Fruit fly (Drosophila melanogaster) whole organism, embryonic: ENCODE data around the gene CG43845.
A peak's percentile ranks its signal among the peaks of the same experiment; 100 is the strongest.

Experiments
- Abd-B ChIP-seq: fragments of 200-800 bp; sonication (Bioruptor generic); optimal IDR thresholded peaks from 2 replicates; lab custom pipeline; 2018; ENCODE audit warnings: missing biosample characterization, mild to moderate bottlenecking, missing genetic modification characterization, moderate library complexity
- Atf-2 ChIP-seq: fragments of 200-800 bp; sonication (Bioruptor generic); optimal IDR thresholded peaks from 2 replicates; lab custom pipeline; 2016; ENCODE audit warnings: missing biosample characterization, missing genetic modification characterization
- BtbVII ChIP-seq: fragments of 200-800 bp; sonication (Bioruptor generic); optimal IDR thresholded peaks from 3 replicates; lab custom pipeline; 2017; ENCODE audit warnings: missing biosample characterization, mild to moderate bottlenecking, missing genetic modification characterization
- CG1024 ChIP-seq: fragments of 200-800 bp; sonication (Bioruptor generic); IDR thresholded peaks from 2 replicates; pipeline ENCODE4 v1.3.6; 2022; ENCODE audit warnings: missing biosample characterization, missing genetic modification characterization
- CG10543 ChIP-seq: fragments of 200-800 bp; sonication (Bioruptor generic); optimal IDR thresholded peaks from 3 replicates; lab custom pipeline; 2017; ENCODE audit warnings: missing biosample characterization, mild to moderate bottlenecking, missing genetic modification characterization, moderate library complexity
- CG11247 ChIP-seq: fragments of 200-800 bp; sonication (Bioruptor generic); IDR thresholded peaks from 2 replicates; pipeline ENCODE4 v1.3.6; 2022; ENCODE audit warnings: missing biosample characterization, missing genetic modification characterization
- CG13424 ChIP-seq: fragments of 200-800 bp; sonication (Bioruptor generic); optimal IDR thresholded peaks from 2 replicates; lab custom pipeline; 2019; ENCODE audit warnings: missing biosample characterization, mild to moderate bottlenecking, missing genetic modification characterization, moderate library complexity
- CG14014 ChIP-seq: fragments of 200-800 bp; sonication (Bioruptor generic); IDR thresholded peaks from 2 replicates; pipeline ENCODE4 v1.3.6; 2022; ENCODE audit warnings: missing biosample characterization, missing genetic modification characterization
- CG14965 ChIP-seq: fragments of 200-800 bp; sonication (Bioruptor generic); optimal IDR thresholded peaks from 2 replicates; lab custom pipeline; 2016; ENCODE audit warnings: missing biosample characterization, missing genetic modification characterization, borderline replicate concordance
- CG17802 ChIP-seq: fragments of 200-800 bp; sonication (Bioruptor generic); optimal IDR thresholded peaks from 2 replicates; lab custom pipeline; 2018; ENCODE audit warnings: missing biosample characterization, mild to moderate bottlenecking, missing genetic modification characterization, moderate library complexity
- CG18262 ChIP-seq: fragments of 200-800 bp; optimal IDR thresholded peaks from 3 replicates; lab custom pipeline; 2019; ENCODE audit warnings: missing biosample characterization, mild to moderate bottlenecking, missing genetic modification characterization, moderate library complexity
- CG2678 ChIP-seq: fragments of 200-800 bp; sonication (Bioruptor generic); optimal IDR thresholded peaks from 3 replicates; lab custom pipeline; 2019; ENCODE audit warnings: missing biosample characterization, mild to moderate bottlenecking, missing genetic modification characterization, moderate library complexity
- CG31224 ChIP-seq: fragments of 200-800 bp; sonication (Bioruptor generic); IDR thresholded peaks from 2 replicates; pipeline ENCODE4 v1.3.6; 2022; ENCODE audit warnings: missing biosample characterization, missing genetic modification characterization
- CG32772 ChIP-seq: fragments of 200-800 bp; sonication (Bioruptor generic); IDR thresholded peaks from 2 replicates; pipeline ENCODE4 v1.3.6; 2022; ENCODE audit warnings: missing biosample characterization, missing genetic modification characterization
- CG34376 ChIP-seq: fragments of 200-800 bp; sonication (Bioruptor generic); optimal IDR thresholded peaks from 2 replicates; lab custom pipeline; 2018; ENCODE audit warnings: missing biosample characterization, mild to moderate bottlenecking, missing genetic modification characterization
- CG4617 ChIP-seq: fragments of 200-800 bp; sonication (Bioruptor generic); optimal IDR thresholded peaks from 3 replicates; lab custom pipeline; 2016; ENCODE audit warnings: missing biosample characterization, missing genetic modification characterization, borderline replicate concordance
- CG6175 ChIP-seq: fragments of 200-800 bp; sonication (Bioruptor generic); IDR thresholded peaks from 3 replicates; pipeline ENCODE4 v1.3.6; 2022; ENCODE audit warnings: missing biosample characterization, missing genetic modification characterization
- CG6654 ChIP-seq: fragments of 200-800 bp; sonication (Bioruptor generic); optimal IDR thresholded peaks from 2 replicates; lab custom pipeline; 2017; ENCODE audit warnings: missing biosample characterization, mild to moderate bottlenecking, missing genetic modification characterization
- CG6683 ChIP-seq: fragments of 200-800 bp; sonication (Bioruptor generic); optimal IDR thresholded peaks from 2 replicates; lab custom pipeline; 2017; ENCODE audit warnings: missing biosample characterization, mild to moderate bottlenecking, missing genetic modification characterization, missing genetic modification reagents
- CG7928 ChIP-seq: fragments of 200-800 bp; sonication (Bioruptor generic); optimal IDR thresholded peaks from 2 replicates; lab custom pipeline; 2017; ENCODE audit warnings: missing biosample characterization, mild to moderate bottlenecking, missing genetic modification characterization
- CG7987 ChIP-seq: fragments of 200-800 bp; sonication (Bioruptor generic); optimal IDR thresholded peaks from 2 replicates; lab custom pipeline; 2018; ENCODE audit warnings: missing biosample characterization, mild to moderate bottlenecking, missing genetic modification characterization, moderate library complexity
- CG8388 ChIP-seq: fragments of 200-800 bp; sonication (Bioruptor generic); optimal IDR thresholded peaks from 2 replicates; lab custom pipeline; 2019; ENCODE audit warnings: missing biosample characterization, mild to moderate bottlenecking, missing genetic modification characterization, moderate library complexity
- CG8944 ChIP-seq: fragments of 200-800 bp; sonication (Bioruptor generic); optimal IDR thresholded peaks from 3 replicates; lab custom pipeline; 2016; ENCODE audit warnings: missing biosample characterization, missing genetic modification characterization
- CG9932 ChIP-seq: fragments of 200-800 bp; sonication (Bioruptor generic); IDR thresholded peaks from 2 replicates; pipeline ENCODE4 v1.3.6; 2022; ENCODE audit warnings: missing biosample characterization, missing genetic modification characterization
- Drgx ChIP-seq: fragments of 200-800 bp; sonication (Bioruptor generic); IDR thresholded peaks from 2 replicates; pipeline ENCODE4 v1.3.6; 2022; ENCODE audit warnings: missing biosample characterization, missing genetic modification characterization
- E2f2 ChIP-seq: fragments of 200-800 bp; sonication (Bioruptor generic); IDR thresholded peaks from 2 replicates; pipeline ENCODE4 v1.3.6; 2022; ENCODE audit warnings: missing biosample characterization, missing genetic modification characterization
- Gsc ChIP-seq: fragments of 200-800 bp; sonication (Bioruptor generic); IDR thresholded peaks from 2 replicates; pipeline ENCODE4 v1.3.6; 2022; ENCODE audit warnings: missing biosample characterization, missing genetic modification characterization
- Gug ChIP-seq: fragments of 200-800 bp; sonication (Bioruptor generic); IDR thresholded peaks from 4 replicates; pipeline ENCODE4 v1.3.6; 2022; ENCODE audit warnings: missing biosample characterization, missing genetic modification characterization
- H2.0 ChIP-seq: fragments of 200-800 bp; sonication (Bioruptor generic); IDR thresholded peaks from 2 replicates; pipeline ENCODE4 v1.3.6; 2022; ENCODE audit warnings: missing biosample characterization, missing genetic modification characterization
- MESR4 ChIP-seq: fragments of 200-800 bp; sonication (Bioruptor generic); optimal IDR thresholded peaks from 2 replicates; lab custom pipeline; 2018; ENCODE audit warnings: missing biosample characterization, mild to moderate bottlenecking, missing genetic modification characterization, moderate library complexity
- Nf-YA ChIP-seq: fragments of 200-800 bp; sonication (Bioruptor generic); IDR thresholded peaks from 2 replicates; pipeline ENCODE4 v1.3.6; 2022; ENCODE audit warnings: missing biosample characterization, missing genetic modification characterization
- Rfx ChIP-seq: fragments of 200-800 bp; sonication (Bioruptor generic); IDR thresholded peaks from 2 replicates; pipeline ENCODE4 v1.3.6; 2022; ENCODE audit warnings: missing biosample characterization, missing genetic modification characterization
- Taf1 ChIP-seq: fragments of 200-800 bp; sonication (Bioruptor generic); IDR thresholded peaks from 2 replicates; pipeline ENCODE4 v1.3.6; 2022; ENCODE audit warnings: missing biosample characterization, missing genetic modification characterization
- bcd ChIP-seq: fragments of 200-800 bp; sonication (Bioruptor generic); optimal IDR thresholded peaks from 2 replicates; lab custom pipeline; 2017; ENCODE audit warnings: missing biosample characterization, mild to moderate bottlenecking, missing genetic modification characterization
- bsh ChIP-seq, 2 experiments: fragments of 200-800 bp; sonication (Bioruptor generic); optimal IDR thresholded peaks; 2 replicates each; lab custom pipeline; 2017 to 2018; ENCODE audit warnings: mild to moderate bottlenecking in 2 of 2, missing biosample characterization in 2 of 2, missing genetic modification characterization in 2 of 2, moderate library complexity in 1 of 2
- cato ChIP-seq: fragments of 200-800 bp; sonication (Bioruptor generic); optimal IDR thresholded peaks from 2 replicates; lab custom pipeline; 2016; ENCODE audit warnings: missing biosample characterization, missing genetic modification characterization, borderline replicate concordance
- chm ChIP-seq: fragments of 200-800 bp; sonication (Bioruptor generic); IDR thresholded peaks from 2 replicates; pipeline ENCODE4 v1.3.6; 2022; ENCODE audit warnings: missing biosample characterization, missing genetic modification characterization
- ci ChIP-seq: fragments of 200-800 bp; sonication (Bioruptor generic); IDR thresholded peaks from 3 replicates; pipeline ENCODE4 v1.3.6; 2022; ENCODE audit warnings: missing biosample characterization, missing genetic modification characterization
- dmrt11E ChIP-seq: fragments of 200-800 bp; sonication (Bioruptor generic); optimal IDR thresholded peaks from 3 replicates; lab custom pipeline; 2018; ENCODE audit warnings: missing biosample characterization, mild to moderate bottlenecking, missing genetic modification characterization, moderate library complexity
- dysf ChIP-seq: fragments of 200-800 bp; sonication (Bioruptor generic); IDR thresholded peaks from 3 replicates; pipeline ENCODE4 v1.3.6; 2022; ENCODE audit warnings: missing biosample characterization, missing genetic modification characterization
- esg ChIP-seq: fragments of 200-800 bp; sonication (Bioruptor generic); conservative IDR thresholded peaks from 2 replicates; pipeline ENCODE4 v1.3.6; 2022; ENCODE audit warnings: missing biosample characterization, missing genetic modification characterization
- fd102C ChIP-seq: fragments of 200-800 bp; sonication (Bioruptor generic); optimal IDR thresholded peaks from 2 replicates; lab custom pipeline; 2018; ENCODE audit warnings: missing biosample characterization, mild to moderate bottlenecking, missing genetic modification characterization, moderate library complexity
- fd96Cb ChIP-seq: fragments of 200-800 bp; sonication (Bioruptor generic); optimal IDR thresholded peaks from 2 replicates; lab custom pipeline; 2018; ENCODE audit warnings: missing biosample characterization, mild to moderate bottlenecking, missing genetic modification characterization, moderate library complexity
- fru ChIP-seq: fragments of >200 bp; optimal IDR thresholded peaks from 2 replicates; lab custom pipeline; 2017
- gem ChIP-seq: fragments of 200-800 bp; sonication (Bioruptor generic); optimal IDR thresholded peaks from 2 replicates; lab custom pipeline; 2019; ENCODE audit warnings: missing biosample characterization, mild to moderate bottlenecking, missing genetic modification characterization, moderate library complexity
- her ChIP-seq: fragments of 200-800 bp; sonication (Bioruptor generic); optimal IDR thresholded peaks from 2 replicates; lab custom pipeline; 2016; ENCODE audit warnings: missing biosample characterization, missing genetic modification characterization
- pnt ChIP-seq: fragments of 200-800 bp; sonication (Bioruptor generic); optimal IDR thresholded peaks from 3 replicates; lab custom pipeline; 2016; ENCODE audit warnings: missing biosample characterization, missing genetic modification characterization
- salm ChIP-seq: fragments of 200-800 bp; sonication (Bioruptor generic); optimal IDR thresholded peaks from 2 replicates; lab custom pipeline; 2018; ENCODE audit warnings: missing biosample characterization, mild to moderate bottlenecking, missing genetic modification characterization
- shn ChIP-seq: fragments of 200-800 bp; sonication (Bioruptor generic); optimal IDR thresholded peaks from 3 replicates; lab custom pipeline; 2016; ENCODE audit warnings: missing biosample characterization, missing genetic modification characterization
- ssp ChIP-seq: fragments of 200-800 bp; sonication (Bioruptor generic); IDR thresholded peaks from 2 replicates; pipeline ENCODE4 v1.3.6; 2022; ENCODE audit warnings: missing biosample characterization, missing genetic modification characterization
- tx ChIP-seq: fragments of 200-800 bp; sonication (Bioruptor generic); optimal IDR thresholded peaks from 2 replicates; lab custom pipeline; 2016; ENCODE audit warnings: missing biosample characterization, missing genetic modification characterization

Gene CG43845

dm6 chr3R:5485295-5485718, 37.6 kb downstream of the CG43845 start, which contains the start of gene CG31550 (continued):
- TF ChIP-seq CG17802 (tag; lab: Kevin White, UChicago) (peak; percentile 37), esg (GFP tag; lab: Robert Waterston, UW) (peak; percentile 75), CG14014 (peak; percentile 77), CG8944 (GFP tag; lab: Kevin White, UChicago) (peak; percentile 54), CG9932 (peak; percentile 90), MESR4 (GFP tag; lab: Kevin White, UChicago) (peak; percentile 94), CG32772 (peak; percentile 68), bcd (GFP tag; lab: Kevin White, UChicago) (peak; percentile 64), Taf1 (GFP tag; lab: Robert Waterston, UW) (no peak), dysf (GFP tag; lab: Robert Waterston, UW) (peak; percentile 81), CG18262 (no peak), CG13424 (peak; percentile 77), CG6175 (0 out of 3 replicates have a peak, but pooled peaks have one; percentile 59), Drgx (peak; percentile 47), her (no peak), Abd-B (GFP tag; lab: Kevin White, UChicago) (peak; percentile 74), dmrt11E (tag; lab: Kevin White, UChicago) (peak; percentile 75), cato (GFP tag; lab: Kevin White, UChicago) (peak; percentile 19), CG6683 (GFP tag; lab: Kevin White, UChicago) (no peak), CG2678 (tag; lab: Kevin White, UChicago) (peak; percentile 82), Rfx (GFP tag; lab: Robert Waterston, UW) (peak; percentile 86), gem (tag; lab: Kevin White, UChicago) (peak; percentile 86), CG1024 (GFP tag; lab: Robert Waterston, UW) (peak; percentile 59; the same call in 1 of the 2 replicates), salm (peak; percentile 11), CG34376 (GFP tag; lab: Kevin White, UChicago) (no peak), CG7987 (peak; percentile 25), CG7928 (no peak), H2.0 (GFP tag; lab: Robert Waterston, UW) (peak; percentile 74), fru (lab: Kevin White, UChicago) (no peak), Atf-2 (peak; percentile 9), CG6654 (no peak), ssp (GFP tag; lab: Robert Waterston, UW) (peak; percentile 72), Nf-YA (0 out of 2 replicates have a peak, but pooled peaks have one; percentile 8), CG4617 (GFP tag; lab: Kevin White, UChicago) (peak; percentile 75), CG8388 (peak; percentile 62), ci (GFP tag; lab: Robert Waterston, UW) (peak; percentile 76), shn (GFP tag; lab: Kevin White, UChicago) (peak; percentile 45), CG11247 (GFP tag; lab: Robert Waterston, UW) (peak; percentile 70), fd102C (peak; percentile 3), bsh (GFP tag; optimal IDR thresholded peaks at IDR 0.05; lab: Kevin White, UChicago) (peak in 1 of 2 experiments; percentile 70), Gug (peak; percentile 57; the same call in 3 of the 4 replicates), CG14965 (GFP tag; lab: Kevin White, UChicago) (no peak), BtbVII (GFP tag; lab: Kevin White, UChicago) (peak; percentile 29), chm (no peak), CG10543 (GFP tag; lab: Kevin White, UChicago) (peak; percentile 36), pnt (GFP tag; lab: Kevin White, UChicago) (peak; percentile 34), fd96Cb (peak; percentile 54), E2f2 (peak; percentile 40; the same call in 1 of the 2 replicates), Gsc (GFP tag; lab: Robert Waterston, UW) (no peak), CG31224 (GFP tag; lab: Robert Waterston, UW) (peak; percentile 71), tx (GFP tag; lab: Kevin White, UChicago) (peak; percentile 14)
